Comparison of ENCODE assay signal across 5 worm cellular contexts in genomic region chrII:3076915-3077314, ce11.
A peak's percentile ranks its signal among the peaks of the same experiment; 100 is the strongest.
TF ChIP-seq lines count a peak whose summit lies in the region.

TSS of gene Y25C1A.8 (minus strand) at chrII:3076959.

TF ChIP-seq in whole organism, L1 larva, 84 proteins besides CTCF, POLR2A, EP300 and RAD21 (continues in another document):
- TF ChIP-seq fkh-10 (GFP tag; optimal IDR thresholded peaks at IDR 0.05; lab: Kevin White, UChicago) (peak; percentile 87), tlp-1 (tag; optimal IDR thresholded peaks at IDR 0.05; lab: Kevin White, UChicago) (no peak), zip-4 (GFP tag; optimal IDR thresholded peaks at IDR 0.05; lab: Kevin White, UChicago) (peak; percentile 87), fkh-4 (tag; optimal IDR thresholded peaks at IDR 0.05; lab: Kevin White, UChicago; ENCODE audit: borderline replicate concordance) (peak; percentile 60), ztf-11 (tag; optimal IDR thresholded peaks at IDR 0.05; lab: Kevin White, UChicago) (peak; percentile 26 to 85), mdl-1 (tag; optimal IDR thresholded peaks at IDR 0.05; lab: Kevin White, UChicago) (peak in 1 of 2 experiments; percentile 82), hlh-4 (tag; optimal IDR thresholded peaks at IDR 0.05; lab: Kevin White, UChicago) (no peak), snpc-4 (tag; optimal IDR thresholded peaks at IDR 0.05; lab: Kevin White, UChicago) (peak; percentile 78), lin-35 (GFP tag; optimal IDR thresholded peaks at IDR 0.05; lab: Kevin White, UChicago) (peak; percentile 81 to 89), C34B4.2 (tag; optimal IDR thresholded peaks at IDR 0.05; lab: Kevin White, UChicago) (peak; percentile 78), mep-1 (tag; optimal IDR thresholded peaks at IDR 0.05; lab: Kevin White, UChicago) (peak; percentile 91), nhr-11 (tag; optimal IDR thresholded peaks at IDR 0.05; lab: Kevin White, UChicago) (peak; percentile 66), lin-39 (tag; optimal IDR thresholded peaks at IDR 0.05; lab: Kevin White, UChicago) (peak; percentile 94), blmp-1 (tag; optimal IDR thresholded peaks at IDR 0.05; lab: Kevin White, UChicago) (peak; percentile 43), grh-1 (GFP tag; IDR thresholded peaks at IDR 0.05; lab: Robert Waterston, UW) (peak; percentile 89), nhr-71 (tag; optimal IDR thresholded peaks at IDR 0.05; lab: Kevin White, UChicago) (peak; percentile 94), lsy-2 (tag; optimal IDR thresholded peaks at IDR 0.05; lab: Kevin White, UChicago) (peak; percentile 100), lin-14 (GFP tag; optimal IDR thresholded peaks at IDR 0.05; lab: Kevin White, UChicago) (peak; percentile 93)

TF ChIP-seq in whole organism, L3 larva, 47 proteins besides CTCF, POLR2A, EP300 and RAD21 (continues in another document):
- TF ChIP-seq nhr-25 (tag; optimal IDR thresholded peaks at IDR 0.05; lab: Kevin White, UChicago) (peak; percentile 80), ztf-4 (tag; optimal IDR thresholded peaks at IDR 0.05; lab: Kevin White, UChicago) (no peak), egl-5 (tag; optimal IDR thresholded peaks at IDR 0.05; lab: Kevin White, UChicago) (peak; percentile 87), tbx-2 (tag; optimal IDR thresholded peaks at IDR 0.05; lab: Kevin White, UChicago) (peak; percentile 87), zag-1 (tag; optimal IDR thresholded peaks at IDR 0.05; lab: Kevin White, UChicago) (no peak), nhr-67 (tag; optimal IDR thresholded peaks at IDR 0.05; lab: Kevin White, UChicago) (no peak), skn-1 (tag; optimal IDR thresholded peaks at IDR 0.05; lab: Kevin White, UChicago) (peak; percentile 83), elt-3 (tag; optimal IDR thresholded peaks at IDR 0.05; lab: Kevin White, UChicago) (peak in 1 of 3 experiments; percentile 32), mml-1 (tag; optimal IDR thresholded peaks at IDR 0.05; lab: Kevin White, UChicago) (no peak), pha-4 (tag; optimal IDR thresholded peaks at IDR 0.05; lab: Kevin White, UChicago) (peak; percentile 88), nhr-237 (tag; optimal IDR thresholded peaks at IDR 0.05; lab: Kevin White, UChicago) (no peak), elt-1 (tag; optimal IDR thresholded peaks at IDR 0.05; lab: Kevin White, UChicago) (peak; percentile 71), nhr-11 (tag; optimal IDR thresholded peaks at IDR 0.05; lab: Kevin White, UChicago) (no peak), ceh-16 (tag; optimal IDR thresholded peaks at IDR 0.05; lab: Kevin White, UChicago) (no peak), sea-2 (GFP tag; optimal IDR thresholded peaks at IDR 0.05; lab: Kevin White, UChicago) (no peak), lin-39 (tag; optimal IDR thresholded peaks at IDR 0.05; lab: Kevin White, UChicago) (peak; percentile 89), aly-2 (tag; optimal IDR thresholded peaks at IDR 0.05; lab: Kevin White, UChicago) (peak; percentile 82), nhr-28 (tag; optimal IDR thresholded peaks at IDR 0.05; lab: Kevin White, UChicago) (no peak), pqm-1 (tag; optimal IDR thresholded peaks at IDR 0.05; lab: Kevin White, UChicago) (peak; percentile 32)

TF ChIP-seq in whole organism, early embryonic, 17 proteins besides CTCF, POLR2A, EP300 and RAD21:
- TF ChIP-seq aly-1 (tag; optimal IDR thresholded peaks at IDR 0.05; lab: Kevin White, UChicago) (peak; percentile 17), sea-1 (GFP tag; conservative IDR thresholded peaks at IDR 0.05; lab: Robert Waterston, UW) (0 out of 2 replicates have a peak, but pooled peaks have one; percentile 14), B0310.2 (tag; optimal IDR thresholded peaks at IDR 0.05; lab: Kevin White, UChicago) (no peak), tbx-37 (GFP tag; conservative IDR thresholded peaks at IDR 0.05; lab: Robert Waterston, UW) (no peak), F13C5.2 (tag; optimal IDR thresholded peaks at IDR 0.05; lab: Kevin White, UChicago) (peak; percentile 87), ets-7 (tag; optimal IDR thresholded peaks at IDR 0.05; lab: Kevin White, UChicago) (no peak), tbx-11 (GFP tag; IDR thresholded peaks at IDR 0.05; lab: Robert Waterston, UW) (0 out of 2 replicates have a peak, but pooled peaks have one; percentile 13), tra-4 (tag; optimal IDR thresholded peaks at IDR 0.05; lab: Kevin White, UChicago) (no peak), hmg-4 (GFP tag; optimal IDR thresholded peaks at IDR 0.05; lab: Kevin White, UChicago) (peak; percentile 16), ama-1 (optimal IDR thresholded peaks at IDR 0.05; lab: Kevin White, UChicago) (no peak), pes-1 (GFP tag; IDR thresholded peaks at IDR 0.05; lab: Robert Waterston, UW) (0 out of 2 replicates have a peak, but pooled peaks have one; percentile 45), scrt-1 (GFP tag; IDR thresholded peaks at IDR 0.05; lab: Robert Waterston, UW) (no peak), flt-1 (GFP tag; IDR thresholded peaks at IDR 0.05; lab: Robert Waterston, UW) (no peak), ceh-36 (tag; optimal IDR thresholded peaks at IDR 0.05; lab: Kevin White, UChicago) (no peak)

TF ChIP-seq in whole organism, midembryonic, 9 proteins besides CTCF, POLR2A, EP300 and RAD21:
- no peak for TF ChIP-seq ztf-29 (GFP tag; IDR thresholded peaks at IDR 0.05; lab: Robert Waterston, UW)
- peak; percentile 63 for TF ChIP-seq ztf-23 (GFP tag; IDR thresholded peaks at IDR 0.05; lab: Robert Waterston, UW)
- TF ChIP-seq flt-1 (GFP tag; IDR thresholded peaks at IDR 0.05; lab: Robert Waterston, UW), result peak; percentile 64; the same call in 1 of the 2 replicates
- no peak for TF ChIP-seq med-1 (GFP tag; optimal IDR thresholded peaks at IDR 0.05; lab: Kevin White, UChicago; ENCODE audit: insufficient read depth)
- peak; percentile 57 for TF ChIP-seq cog-1 (tag; optimal IDR thresholded peaks at IDR 0.05; lab: Kevin White, UChicago)

TF ChIP-seq in whole organism, young adult, 124 proteins besides CTCF, POLR2A, EP300 and RAD21 (continues in another document):
- TF ChIP-seq hlh-26 (GFP tag; conservative IDR thresholded peaks at IDR 0.05; lab: Robert Waterston, UW) (no peak), ceh-40 (GFP tag; IDR thresholded peaks at IDR 0.05; lab: Robert Waterston, UW) (no peak), mes-4 (tag; optimal IDR thresholded peaks at IDR 0.05; lab: Kevin White, UChicago) (no peak), ceh-27 (GFP tag; optimal IDR thresholded peaks at IDR 0.05; lab: Kevin White, UChicago) (no peak), lsl-1 (GFP tag; optimal IDR thresholded peaks at IDR 0.05; lab: Kevin White, UChicago) (peak; percentile 97), pha-4 (tag; optimal IDR thresholded peaks at IDR 0.05; lab: Kevin White, UChicago) (peak; percentile 24), F55B11.4 (tag; optimal IDR thresholded peaks at IDR 0.05; lab: Kevin White, UChicago; ENCODE audit: borderline replicate concordance, insufficient read depth) (no peak), C06A6.2 (GFP tag; conservative IDR thresholded peaks at IDR 0.05; lab: Robert Waterston, UW) (peak; percentile 60; the same call in 1 of the 2 replicates), unc-62 (GFP tag; optimal IDR thresholded peaks at IDR 0.05; lab: Kevin White, UChicago) (no peak), ceh-91 (GFP tag; IDR thresholded peaks at IDR 0.05; lab: Robert Waterston, UW) (peak; percentile 63; the same call in 1 of the 2 replicates), B0261.1 (tag; optimal IDR thresholded peaks at IDR 0.05; lab: Kevin White, UChicago) (peak; percentile 36), F33H1.4 (GFP tag; IDR thresholded peaks at IDR 0.05; lab: Robert Waterston, UW) (peak; percentile 100), F57C9.4 (tag; optimal IDR thresholded peaks at IDR 0.05; lab: Kevin White, UChicago) (peak; percentile 67), aptf-2 (GFP tag; conservative IDR thresholded peaks at IDR 0.05; lab: Robert Waterston, UW) (no peak), snpc-1.1 (tag; optimal IDR thresholded peaks at IDR 0.05; lab: Kevin White, UChicago; ENCODE audit: insufficient read depth) (no peak), F23B12.7 (tag; optimal IDR thresholded peaks at IDR 0.05; lab: Kevin White, UChicago; ENCODE audit: insufficient read depth) (peak; percentile 92), F22D6.2 (tag; optimal IDR thresholded peaks at IDR 0.05; lab: Kevin White, UChicago) (peak; percentile 70), ZK185.1 (tag; optimal IDR thresholded peaks at IDR 0.05; lab: Kevin White, UChicago; ENCODE audit: poor library complexity, severe bottlenecking) (no peak), sptf-2 (GFP tag; optimal IDR thresholded peaks at IDR 0.05; lab: Kevin White, UChicago) (no peak), dpl-1 (GFP tag; optimal IDR thresholded peaks at IDR 0.05; lab: Kevin White, UChicago) (peak; percentile 37), nhr-27 (tag; optimal IDR thresholded peaks at IDR 0.05; lab: Kevin White, UChicago) (no peak), nhr-90 (tag; optimal IDR thresholded peaks at IDR 0.05; lab: Kevin White, UChicago) (no peak), T07F8.4 (tag; optimal IDR thresholded peaks at IDR 0.05; lab: Kevin White, UChicago) (no peak), sdz-38 (tag; optimal IDR thresholded peaks at IDR 0.05; lab: Kevin White, UChicago) (no peak), D2030.7 (GFP tag; IDR thresholded peaks at IDR 0.05; lab: Robert Waterston, UW) (peak; percentile 75; the same call in 1 of the 2 replicates), unc-130 (GFP tag; optimal IDR thresholded peaks at IDR 0.05; lab: Kevin White, UChicago) (no peak), tbp1 (GFP tag; optimal IDR thresholded peaks at IDR 0.05; lab: Kevin White, UChicago) (peak; percentile 71), ama-1 (optimal IDR thresholded peaks at IDR 0.05; lab: Kevin White, UChicago) (no peak), ama-1 (GFP tag; optimal IDR thresholded peaks at IDR 0.05; lab: Kevin White, UChicago) (peak in 1 of 2 experiments; percentile 16), fkh-3 (tag; optimal IDR thresholded peaks at IDR 0.05; lab: Kevin White, UChicago) (no peak), nfya-1 (tag; optimal IDR thresholded peaks at IDR 0.05; lab: Kevin White, UChicago; ENCODE audit: borderline replicate concordance, insufficient read depth) (no peak), zim-3 (tag; optimal IDR thresholded peaks at IDR 0.05; lab: Kevin White, UChicago) (peak; percentile 53), lin-35 (GFP tag; optimal IDR thresholded peaks at IDR 0.05; lab: Kevin White, UChicago) (peak; percentile 3 to 90 (median 71)), nfyb-1 (GFP tag; IDR thresholded peaks at IDR 0.05; lab: Robert Waterston, UW) (peak; percentile 94), madf-8 (GFP tag; conservative IDR thresholded peaks at IDR 0.05; lab: Robert Waterston, UW) (peak; percentile 28; the same call in 1 of the 2 replicates), hrde-1 (tag; optimal IDR thresholded peaks at IDR 0.05; lab: Kevin White, UChicago; ENCODE audit: borderline replicate concordance) (no peak), ceh-58 (GFP tag; IDR thresholded peaks at IDR 0.05; lab: Robert Waterston, UW) (no peak), Y56A3A.18 (GFP tag; IDR thresholded peaks at IDR 0.05; lab: Robert Waterston, UW) (no peak; the same call in 1 of the 2 replicates), lag-1 (GFP tag; IDR thresholded peaks at IDR 0.05; lab: Robert Waterston, UW) (no peak), madf-6 (GFP tag; IDR thresholded peaks at IDR 0.05; lab: Robert Waterston, UW) (peak; percentile 88)

Comparison
In these comparisons a context has a peak if more than half of its experiments do, and no peak if none do; other contexts are left out.
1. Of the 8 proteins assayed by ChIP-seq in both whole organism, young adult and whole organism, L1 larva: peak only in whole organism, young adult: none; only in whole organism, L1 larva: unc-130; in both: dpl-1, efl-1, lin-35 and snpc-4; in neither: 2; mixed calls (peak in some experiments, not most) for 1.